Worm (Caenorhabditis elegans) whole organism, L1 larva: ENCODE results near the gene F22B5.10.

Experiments
- F16B12.6 ChIP-seq: fragments of 150-350 bp; optimal IDR thresholded peaks from 2 replicates; lab custom pipeline; 2014; ENCODE audit warnings: missing biosample characterization, missing genetic modification characterization
- Y116A8C.19 ChIP-seq: sonication (generic microtip); optimal IDR thresholded peaks from 2 replicates; lab custom pipeline; 2016; ENCODE audit warnings: missing compliant biosample characterization, missing genetic modification characterization, borderline replicate concordance
- aha-1 ChIP-seq: fragments of 150-350 bp; optimal IDR thresholded peaks from 2 replicates; lab custom pipeline; 2014; ENCODE audit warnings: missing biosample characterization, missing genetic modification characterization
- alr-1 ChIP-seq: fragments of 200-800 bp; sonication (Bioruptor generic); optimal IDR thresholded peaks from 2 replicates; lab custom pipeline; 2018; ENCODE audit warnings: borderline replicate concordance, mild to moderate bottlenecking, missing genetic modification characterization, missing compliant biosample characterization
- ama-1 ChIP-seq: fragments of 150-350 bp; optimal IDR thresholded peaks from 2 replicates; lab custom pipeline; 2014
- blmp-1 ChIP-seq: fragments of 150-350 bp; optimal IDR thresholded peaks from 2 replicates; lab custom pipeline; 2014; ENCODE audit warnings: missing biosample characterization, missing genetic modification characterization
- ceh-63 ChIP-seq: fragments of 200-800 bp; sonication (Bioruptor generic); optimal IDR thresholded peaks from 2 replicates; lab custom pipeline; 2018; ENCODE audit warnings: mild to moderate bottlenecking, missing genetic modification characterization, missing compliant biosample characterization
- ceh-82 ChIP-seq, 3 experiments: fragments of 150-350 bp in 1 of 3; sonication (generic microtip) in 2 of 3; optimal IDR thresholded peaks; 2 replicates each; lab custom pipeline; 2014 to 2017; ENCODE audit warnings: missing biosample characterization in 3 of 3, missing genetic modification characterization in 3 of 3
- ceh-88 ChIP-seq: fragments of 200-800 bp; sonication (Bioruptor generic); IDR thresholded peaks from 2 replicates; pipeline ENCODE4 v1.3.6; 2022; ENCODE audit warnings: missing genetic modification characterization, missing compliant biosample characterization
- ces-1 ChIP-seq: fragments of 150-350 bp; optimal IDR thresholded peaks from 2 replicates; lab custom pipeline; 2014; ENCODE audit warnings: missing biosample characterization, missing genetic modification reagents, missing genetic modification characterization
- dpl-1 ChIP-seq, 3 experiments: fragments of 150-350 bp in 2 of 3; sonication (generic microtip) in 1 of 3; optimal IDR thresholded peaks; 2 replicates each; lab custom pipeline; 2014 to 2017; ENCODE audit warnings: missing biosample characterization in 3 of 3, missing genetic modification characterization in 3 of 3, missing genetic modification reagents in 3 of 3
- efl-1 ChIP-seq, 4 experiments: fragments of 150-350 bp; optimal IDR thresholded peaks in 3 of 4; peaks in 1 of 4; 1 replicate in 1 of 4; 2 replicates in 3 of 4; lab custom pipeline; 2014; ENCODE audit warnings: missing biosample characterization in 2 of 4, missing genetic modification characterization in 2 of 4, missing genetic modification reagents in 2 of 4
- elt-2 ChIP-seq: sonication (generic microtip); optimal IDR thresholded peaks from 2 replicates; lab custom pipeline; 2016; ENCODE audit warnings: missing genetic modification characterization, mild to moderate bottlenecking, inconsistent platforms, missing compliant biosample characterization, missing genetic modification reagents
- elt-3 ChIP-seq, 6 experiments: fragments of 150-350 bp in 1 of 6; sonication (generic microtip); optimal IDR thresholded peaks; 2 replicates each; lab custom pipeline; 2017 to 2018; ENCODE audit warnings: missing biosample characterization in 6 of 6, missing genetic modification characterization in 6 of 6, inconsistent platforms in 1 of 6
- ets-5 ChIP-seq: fragments of 200-800 bp; sonication (Bioruptor generic); IDR thresholded peaks from 2 replicates; pipeline ENCODE4 v1.3.6; 2022; ENCODE audit warnings: missing genetic modification characterization, missing compliant biosample characterization
- fkh-8 ChIP-seq: sonication (generic microtip); optimal IDR thresholded peaks from 2 replicates; lab custom pipeline; 2016; ENCODE audit warnings: mild to moderate bottlenecking, missing genetic modification characterization, missing compliant biosample characterization
- fos-1 ChIP-seq: fragments of 150-350 bp; optimal IDR thresholded peaks from 2 replicates; lab custom pipeline; 2014; ENCODE audit warnings: missing biosample characterization, missing genetic modification characterization
- grh-1 ChIP-seq: fragments of 200-800 bp; sonication (Bioruptor generic); IDR thresholded peaks from 2 replicates; pipeline ENCODE4 v1.3.6; 2022; ENCODE audit warnings: missing genetic modification reagents, missing genetic modification characterization, missing compliant biosample characterization
- hlh-17 ChIP-seq: fragments of 200-800 bp; sonication (Bioruptor generic); optimal IDR thresholded peaks from 2 replicates; lab custom pipeline; 2018; ENCODE audit warnings: missing genetic modification characterization, mild to moderate bottlenecking, missing compliant biosample characterization, moderate library complexity, borderline replicate concordance
- hpl-2 ChIP-seq: fragments of 150-350 bp; optimal IDR thresholded peaks from 2 replicates; lab custom pipeline; 2014; ENCODE audit warnings: missing biosample characterization, missing genetic modification reagents, missing genetic modification characterization
- irx-1 ChIP-seq: sonication (generic microtip); optimal IDR thresholded peaks from 2 replicates; lab custom pipeline; 2016; ENCODE audit warnings: missing genetic modification characterization, missing compliant biosample characterization
- lin-14 ChIP-seq: fragments of 200-800 bp; sonication (Bioruptor generic); optimal IDR thresholded peaks from 2 replicates; lab custom pipeline; 2018; ENCODE audit warnings: mild to moderate bottlenecking, missing genetic modification characterization, moderate library complexity, missing compliant biosample characterization
- lin-15B ChIP-seq: fragments of 150-350 bp; sonication (generic microtip); optimal IDR thresholded peaks from 3 replicates; lab custom pipeline; 2014; ENCODE audit warnings: missing biosample characterization, missing genetic modification characterization
- lin-35 ChIP-seq, 2 experiments: fragments of 150-350 bp; optimal IDR thresholded peaks; 2 replicates each; lab custom pipeline; 2014; ENCODE audit warnings: missing biosample characterization in 2 of 2, missing genetic modification characterization in 2 of 2, missing genetic modification reagents in 2 of 2
- lin-39 ChIP-seq: fragments of 150-350 bp; optimal IDR thresholded peaks from 2 replicates; lab custom pipeline; 2014; ENCODE audit warnings: missing biosample characterization, missing genetic modification reagents, missing genetic modification characterization
- lsy-2 ChIP-seq, 2 experiments: fragments of 150-350 bp; optimal IDR thresholded peaks; 2 replicates each; lab custom pipeline; 2014; ENCODE audit warnings: missing biosample characterization in 2 of 2, missing genetic modification characterization in 2 of 2
- mab-9 ChIP-seq: fragments of 200-800 bp; sonication (Bioruptor generic); IDR thresholded peaks from 2 replicates; pipeline ENCODE4 v1.3.6; 2022; ENCODE audit warnings: missing genetic modification reagents, missing genetic modification characterization, missing compliant biosample characterization
- mdl-1 ChIP-seq, 2 experiments: fragments of 150-350 bp; optimal IDR thresholded peaks; 2 replicates each; lab custom pipeline; 2014 to 2017; ENCODE audit warnings: missing biosample characterization in 2 of 2, missing genetic modification characterization in 2 of 2, inconsistent platforms in 1 of 2
- mef-2 ChIP-seq: fragments of 150-350 bp; optimal IDR thresholded peaks from 2 replicates; lab custom pipeline; 2014; ENCODE audit warnings: missing biosample characterization, missing genetic modification characterization
- mep-1 ChIP-seq: fragments of 150-350 bp; optimal IDR thresholded peaks from 2 replicates; lab custom pipeline; 2014; ENCODE audit warnings: missing biosample characterization, missing genetic modification characterization
- nhr-11 ChIP-seq: fragments of 150-350 bp; optimal IDR thresholded peaks from 2 replicates; lab custom pipeline; 2014; ENCODE audit warnings: missing biosample characterization, missing genetic modification characterization
- nhr-12 ChIP-seq: sonication (generic microtip); optimal IDR thresholded peaks from 2 replicates; lab custom pipeline; 2017; ENCODE audit warnings: missing biosample characterization, missing genetic modification characterization
- nhr-19 ChIP-seq: fragments of 200-800 bp; sonication (Bioruptor generic); conservative IDR thresholded peaks from 2 replicates; pipeline ENCODE4 v1.3.6; 2022; ENCODE audit warnings: missing genetic modification characterization, missing compliant biosample characterization
- nhr-237 ChIP-seq: fragments of 150-350 bp; optimal IDR thresholded peaks from 2 replicates; lab custom pipeline; 2014; ENCODE audit warnings: missing biosample characterization, missing genetic modification characterization
- nhr-71 ChIP-seq: sonication (generic microtip); optimal IDR thresholded peaks from 2 replicates; lab custom pipeline; 2016; ENCODE audit warnings: mild to moderate bottlenecking, missing genetic modification characterization, moderate library complexity, missing compliant biosample characterization
- nhr-76 ChIP-seq: sonication (generic microtip); optimal IDR thresholded peaks from 2 replicates; lab custom pipeline; 2017; ENCODE audit warnings: missing biosample characterization, missing genetic modification characterization
- nhr-77 ChIP-seq: fragments of 150-350 bp; optimal IDR thresholded peaks from 2 replicates; lab custom pipeline; 2014; ENCODE audit warnings: missing biosample characterization, missing genetic modification characterization
- nhr-84 ChIP-seq: sonication (generic microtip); optimal IDR thresholded peaks from 2 replicates; lab custom pipeline; 2017; ENCODE audit warnings: missing biosample characterization, missing genetic modification characterization
- pax-3 ChIP-seq: fragments of 200-800 bp; sonication (Bioruptor generic); optimal IDR thresholded peaks from 2 replicates; lab custom pipeline; 2018; ENCODE audit warnings: mild to moderate bottlenecking, missing genetic modification characterization, moderate library complexity, missing compliant biosample characterization
- rnt-1 ChIP-seq: sonication (generic microtip); optimal IDR thresholded peaks from 2 replicates; lab custom pipeline; 2016; ENCODE audit warnings: mild to moderate bottlenecking, missing genetic modification characterization, moderate library complexity, missing compliant biosample characterization
- snu-23 ChIP-seq: sonication (generic microtip); optimal IDR thresholded peaks from 2 replicates; lab custom pipeline; 2016; ENCODE audit warnings: missing genetic modification characterization, missing compliant biosample characterization
- sptf-1 ChIP-seq: fragments of 150-350 bp; optimal IDR thresholded peaks from 2 replicates; lab custom pipeline; 2014; ENCODE audit warnings: missing biosample characterization, missing genetic modification characterization
- swsn-7 ChIP-seq: sonication (generic microtip); optimal IDR thresholded peaks from 2 replicates; lab custom pipeline; 2016; ENCODE audit warnings: missing genetic modification characterization, missing compliant biosample characterization
- tlp-1 ChIP-seq: fragments of 150-350 bp; optimal IDR thresholded peaks from 2 replicates; lab custom pipeline; 2014; ENCODE audit warnings: missing biosample characterization, missing genetic modification characterization
- unc-30 ChIP-seq: sonication (generic microtip); optimal IDR thresholded peaks from 2 replicates; lab custom pipeline; 2017; ENCODE audit warnings: missing biosample characterization, missing genetic modification characterization
- unc-86 ChIP-seq: sonication (generic microtip); optimal IDR thresholded peaks from 2 replicates; lab custom pipeline; 2016; ENCODE audit warnings: missing genetic modification characterization, missing compliant biosample characterization
- vab-15 ChIP-seq: sonication (generic microtip); optimal IDR thresholded peaks from 2 replicates; lab custom pipeline; 2017; ENCODE audit warnings: missing genotype, mild to moderate bottlenecking, missing genetic modification characterization, missing compliant biosample characterization
- zag-1 ChIP-seq: fragments of 150-350 bp; optimal IDR thresholded peaks from 2 replicates; lab custom pipeline; 2014; ENCODE audit warnings: missing biosample characterization, missing genetic modification characterization
- zip-4 ChIP-seq: fragments of 200-800 bp; sonication (Bioruptor generic); optimal IDR thresholded peaks from 2 replicates; lab custom pipeline; 2018; ENCODE audit warnings: mild to moderate bottlenecking, missing genetic modification characterization, moderate library complexity, missing compliant biosample characterization

Gene F22B5.10

DNA sequence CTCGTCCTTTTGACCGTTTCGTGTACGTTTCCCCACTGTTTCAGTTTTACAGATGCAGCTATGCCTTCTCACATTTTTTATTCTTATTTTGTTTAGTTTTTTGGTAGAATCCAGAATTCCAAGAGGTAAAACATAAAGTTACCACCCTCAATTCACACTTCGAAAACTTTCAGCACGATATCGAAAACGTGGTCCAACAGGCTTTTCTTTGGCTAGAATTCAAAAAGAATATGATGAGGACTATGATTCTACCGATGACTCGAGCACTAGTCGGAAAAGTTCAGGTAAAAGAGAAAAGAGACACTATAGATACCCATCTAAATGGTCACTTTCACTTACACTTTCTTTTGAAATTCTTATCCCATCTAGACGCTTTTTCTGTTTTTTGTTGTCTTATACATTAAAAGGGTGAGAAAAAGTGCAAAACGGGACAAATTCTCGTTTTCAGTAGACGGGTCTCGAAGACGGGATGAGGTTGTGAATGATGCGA is 27.3 kb downstream of the F22B5.10 start, which contains the start of gene M05D6.9:
M05D6.9 (plus strand) TSS at position 51 of the 490 bp plus-strand sequence.
- TF ChIP-seq blmp-1 (tag; lab: Kevin White, UChicago) = peak; percentile 64
- TF ChIP-seq mab-9 (GFP tag; lab: Robert Waterston, UW) = no peak

DNA sequence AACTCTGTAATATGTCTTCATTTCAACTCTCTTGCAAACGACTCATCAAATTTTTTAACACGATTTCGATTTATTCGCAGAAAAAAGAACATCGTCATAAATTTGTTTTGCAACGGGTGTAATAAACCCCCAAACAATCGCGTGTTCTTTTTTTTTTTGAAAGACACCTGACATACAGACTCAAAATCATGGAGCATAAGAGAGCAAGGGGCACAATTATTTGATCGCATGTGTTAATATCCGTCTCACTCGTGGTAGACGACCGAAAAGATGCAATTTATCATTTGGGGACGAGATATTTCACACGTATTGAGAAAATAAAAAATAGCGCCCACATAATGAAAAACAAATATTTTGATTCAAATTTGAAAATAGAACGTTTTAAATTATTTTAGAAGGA is 29.2 kb downstream of the F22B5.10 start:
- TF ChIP-seq grh-1 (GFP tag; lab: Robert Waterston, UW) (no peak), elt-2 (tag; lab: Kevin White, UChicago) (no peak), ceh-63 (no peak), unc-86 (tag; lab: Kevin White, UChicago) (no peak), nhr-12 (no peak), elt-3 (tag; optimal IDR thresholded peaks at IDR 0.05; lab: Kevin White, UChicago) (no peak), lsy-2 (tag; optimal IDR thresholded peaks at IDR 0.05; lab: Kevin White, UChicago) (peak in 1 of 2 experiments; percentile 25), hpl-2 (no peak), dpl-1 (GFP tag; optimal IDR thresholded peaks at IDR 0.05; lab: Kevin White, UChicago) (no peak), ceh-88 (no peak), blmp-1 (tag; lab: Kevin White, UChicago) (no peak), ceh-82 (tag; optimal IDR thresholded peaks at IDR 0.05; lab: Kevin White, UChicago) (no peak), mep-1 (tag; lab: Kevin White, UChicago) (no peak), nhr-237 (tag; lab: Kevin White, UChicago) (no peak), Y116A8C.19 (no peak), mef-2 (tag; lab: Kevin White, UChicago) (no peak), efl-1 (optimal IDR thresholded peaks at IDR 0.05; lab: Kevin White, UChicago) (no peak), efl-1 (GFP tag; optimal IDR thresholded peaks at IDR 0.05 in 1 of 2; lab: Kevin White, UChicago) (peak in 1 of 2 experiments; percentile 58), ets-5 (GFP tag; lab: Robert Waterston, UW) (no peak), zag-1 (tag; lab: Kevin White, UChicago) (no peak), fkh-8 (no peak), irx-1 (tag; lab: Kevin White, UChicago) (no peak), nhr-76 (tag; lab: Kevin White, UChicago) (no peak), lin-35 (GFP tag; optimal IDR thresholded peaks at IDR 0.05; lab: Kevin White, UChicago) (no peak), nhr-77 (tag; lab: Kevin White, UChicago) (no peak), snu-23 (no peak), zip-4 (GFP tag; lab: Kevin White, UChicago) (no peak), ama-1 (lab: Kevin White, UChicago) (no peak), alr-1 (tag; lab: Kevin White, UChicago) (no peak), nhr-84 (no peak), tlp-1 (no peak), mab-9 (GFP tag; lab: Robert Waterston, UW) (no peak), swsn-7 (tag; lab: Kevin White, UChicago) (no peak), F16B12.6 (no peak), hlh-17 (no peak), lin-15B (tag; lab: Kevin White, UChicago) (no peak), lin-39 (no peak), unc-30 (tag; lab: Kevin White, UChicago) (no peak), sptf-1 (no peak), nhr-19 (GFP tag; lab: Robert Waterston, UW) (0 out of 2 replicates have a peak, but pooled peaks have one; percentile 31), mdl-1 (tag; optimal IDR thresholded peaks at IDR 0.05; lab: Kevin White, UChicago) (no peak), nhr-71 (tag; lab: Kevin White, UChicago) (peak; percentile 28), pax-3 (no peak), rnt-1 (tag; lab: Kevin White, UChicago) (peak; percentile 56), lin-14 (GFP tag; lab: Kevin White, UChicago) (peak; percentile 74), vab-15 (tag; lab: Kevin White, UChicago) (no peak), fos-1 (tag; lab: Kevin White, UChicago) (no peak), ces-1 (no peak), aha-1 (tag; lab: Kevin White, UChicago) (no peak), nhr-11 (tag; lab: Kevin White, UChicago) (no peak)
